Worm (Caenorhabditis elegans) whole organism, L4/young adult: Measurements from ENCODE around the gene C06A12.19.

ENCODE experiments used
- dao-5 ChIP-seq: sonication (generic microtip); optimal IDR thresholded peaks from 2 replicates; lab custom pipeline; 2016; ENCODE audit warnings: missing genotype, missing genetic modification characterization, moderate library complexity, missing compliant biosample characterization
- him-1 ChIP-seq: sonication (generic microtip); optimal IDR thresholded peaks from 2 replicates; lab custom pipeline; 2016; ENCODE audit warnings: missing genotype, missing genetic modification reagents, missing genetic modification characterization, missing compliant biosample characterization

DNA sequence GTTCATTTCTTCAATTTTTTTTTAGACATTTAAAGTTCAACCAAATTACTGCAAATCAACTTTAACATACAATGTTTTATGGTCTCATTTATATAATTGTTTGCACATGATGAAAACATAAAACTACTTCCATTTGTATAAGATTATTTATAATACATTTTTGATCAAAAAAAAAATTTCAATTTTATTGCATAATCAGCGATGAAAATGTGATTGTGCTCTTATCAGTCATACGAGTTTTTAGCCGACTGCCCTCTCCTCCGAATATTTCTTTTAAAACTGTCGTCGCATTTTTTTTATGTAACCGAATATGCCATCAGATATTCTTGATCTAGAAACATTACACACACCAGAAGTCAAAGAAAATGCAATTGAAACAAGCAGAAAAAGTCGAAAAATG lies 516 bp upstream of the C06A12.19 start, which contains the start of gene F08A7.1:
- TF ChIP-seq dao-5 (no peak), him-1 (no peak)
